Worm (Caenorhabditis elegans) whole organism, young adult: Measurements from ENCODE around the gene F44E2.10.

Experiments used
- D2030.7 ChIP-seq: fragments of 200-800 bp; sonication (Bioruptor generic); IDR thresholded peaks from 2 replicates; pipeline ENCODE4 v1.3.6; 2022; ENCODE audit warnings: missing genetic modification reagents, missing genetic modification characterization, missing compliant biosample characterization
- F33H1.4 ChIP-seq: fragments of 200-800 bp; sonication (Bioruptor generic); IDR thresholded peaks from 2 replicates; pipeline ENCODE4 v1.3.6; 2022; ENCODE audit warnings: missing genetic modification reagents, missing genetic modification characterization, missing compliant biosample characterization
- F39B2.1 ChIP-seq: fragments of 200-800 bp; sonication (Bioruptor generic); IDR thresholded peaks from 2 replicates; pipeline ENCODE4 v1.3.6; 2022; ENCODE audit warnings: missing genetic modification reagents, missing genetic modification characterization, missing compliant biosample characterization
- F49E8.2 ChIP-seq: sonication (generic microtip); optimal IDR thresholded peaks from 3 replicates; lab custom pipeline; 2017; ENCODE audit warnings: missing genetic modification characterization, mild to moderate bottlenecking, missing compliant biosample characterization, antibody characterized with exemption, moderate library complexity; ENCODE audit not compliant: insufficient read depth
- F57C9.4 ChIP-seq: sonication (generic microtip); optimal IDR thresholded peaks from 2 replicates; lab custom pipeline; 2017; ENCODE audit warnings: mild to moderate bottlenecking, missing genetic modification characterization, missing compliant biosample characterization
- Y53F4B.3 ChIP-seq: fragments of 200-800 bp; sonication (Bioruptor generic); IDR thresholded peaks from 2 replicates; pipeline ENCODE4 v1.3.6; 2022; ENCODE audit warnings: missing genetic modification reagents, missing genetic modification characterization, missing compliant biosample characterization
- Y67H2A.10 ChIP-seq: fragments of 200-800 bp; sonication (Bioruptor generic); conservative IDR thresholded peaks from 2 replicates; pipeline ENCODE4 v1.3.6; 2022; ENCODE audit warnings: missing genetic modification reagents, missing genetic modification characterization, missing compliant biosample characterization
- aptf-3 ChIP-seq: fragments of 200-800 bp; sonication (Bioruptor generic); IDR thresholded peaks from 2 replicates; pipeline ENCODE4 v1.3.6; 2022; ENCODE audit warnings: missing genetic modification characterization, missing compliant biosample characterization
- attf-3 ChIP-seq: fragments of 200-800 bp; sonication (Bioruptor generic); conservative IDR thresholded peaks from 2 replicates; pipeline ENCODE4 v1.3.6; 2022; ENCODE audit warnings: missing genetic modification reagents, missing genetic modification characterization, missing compliant biosample characterization
- cebp-1 ChIP-seq, 2 experiments: fragments of 200-800 bp in 1 of 2; sonication (Bioruptor generic) in 1 of 2; sonication (generic microtip) in 1 of 2; IDR thresholded peaks in 1 of 2; optimal IDR thresholded peaks in 1 of 2; 2 replicates each; pipeline versions ENCODE4 v1.3.6 to Lab custom; 2017 to 2022; ENCODE audit warnings: missing compliant biosample characterization in 2 of 2, missing genetic modification characterization in 2 of 2, mild to moderate bottlenecking in 1 of 2, missing genetic modification reagents in 1 of 2, moderate library complexity in 1 of 2
- ceh-100 ChIP-seq: fragments of 200-800 bp; sonication (Bioruptor generic); IDR thresholded peaks from 2 replicates; pipeline ENCODE4 v1.3.6; 2022; ENCODE audit warnings: missing genetic modification reagents, missing genetic modification characterization, missing compliant biosample characterization
- ceh-27 ChIP-seq: fragments of 200-800 bp; sonication (Bioruptor generic); optimal IDR thresholded peaks from 2 replicates; lab custom pipeline; 2018; ENCODE audit warnings: mild to moderate bottlenecking, missing genetic modification characterization, moderate library complexity, missing compliant biosample characterization
- ceh-58 ChIP-seq: fragments of 200-800 bp; sonication (Bioruptor generic); IDR thresholded peaks from 2 replicates; pipeline ENCODE4 v1.3.6; 2022; ENCODE audit warnings: missing genetic modification characterization, missing compliant biosample characterization
- ceh-79 ChIP-seq: sonication (generic microtip); optimal IDR thresholded peaks from 2 replicates; lab custom pipeline; 2017; ENCODE audit warnings: mild to moderate bottlenecking, missing genetic modification characterization, missing compliant biosample characterization
- chd-7 ChIP-seq: sonication (generic microtip); optimal IDR thresholded peaks from 2 replicates; lab custom pipeline; 2016; ENCODE audit warnings: mild to moderate bottlenecking, missing genetic modification characterization, moderate library complexity, missing compliant biosample characterization
- hlh-26 ChIP-seq: fragments of 200-800 bp; sonication (Bioruptor generic); conservative IDR thresholded peaks from 2 replicates; pipeline ENCODE4 v1.3.6; 2022; ENCODE audit warnings: missing genetic modification reagents, missing genetic modification characterization, missing compliant biosample characterization
- hmg-1.2 ChIP-seq: fragments of 200-800 bp; sonication (Bioruptor generic); IDR thresholded peaks from 2 replicates; pipeline ENCODE4 v1.3.6; 2022; ENCODE audit warnings: missing genetic modification reagents, missing genetic modification characterization, missing compliant biosample characterization
- hsf-1 ChIP-seq: fragments of 200-800 bp; sonication (Bioruptor generic); IDR thresholded peaks from 2 replicates; pipeline ENCODE4 v1.3.6; 2022; ENCODE audit warnings: missing genetic modification reagents, missing genetic modification characterization, missing compliant biosample characterization
- lag-1 ChIP-seq: fragments of 200-800 bp; sonication (Bioruptor generic); IDR thresholded peaks from 2 replicates; pipeline ENCODE4 v1.3.6; 2022; ENCODE audit warnings: missing genetic modification reagents, missing genetic modification characterization, missing compliant biosample characterization
- lin-35 ChIP-seq, 3 experiments: fragments of 150-350 bp in 2 of 3; sonication (generic microtip) in 1 of 3; optimal IDR thresholded peaks; 2 replicates each; lab custom pipeline; 2014 to 2018; ENCODE audit warnings: missing biosample characterization in 3 of 3, missing genetic modification characterization in 3 of 3, missing genetic modification reagents in 3 of 3
- lsl-1 ChIP-seq: fragments of 200-800 bp; sonication (Bioruptor generic); optimal IDR thresholded peaks from 2 replicates; lab custom pipeline; 2018; ENCODE audit warnings: mild to moderate bottlenecking, missing genetic modification characterization, moderate library complexity, missing compliant biosample characterization
- madf-3 ChIP-seq: fragments of 200-800 bp; sonication (Bioruptor generic); IDR thresholded peaks from 2 replicates; pipeline ENCODE4 v1.3.6; 2022; ENCODE audit warnings: missing genetic modification reagents, missing genetic modification characterization, missing compliant biosample characterization
- madf-6 ChIP-seq: fragments of 200-800 bp; sonication (Bioruptor generic); IDR thresholded peaks from 2 replicates; pipeline ENCODE4 v1.3.6; 2022; ENCODE audit warnings: missing genetic modification reagents, missing genetic modification characterization, missing compliant biosample characterization
- madf-8 ChIP-seq: fragments of 200-800 bp; sonication (Bioruptor generic); conservative IDR thresholded peaks from 2 replicates; pipeline ENCODE4 v1.3.6; 2022; ENCODE audit warnings: missing genetic modification reagents, missing genetic modification characterization, missing compliant biosample characterization
- mcd-1 ChIP-seq: fragments of 200-800 bp; sonication (Bioruptor generic); IDR thresholded peaks from 2 replicates; pipeline ENCODE4 v1.3.6; 2022; ENCODE audit warnings: missing genetic modification reagents, missing genetic modification characterization, missing compliant biosample characterization
- mel-28 ChIP-seq: sonication (generic microtip); optimal IDR thresholded peaks from 2 replicates; lab custom pipeline; 2016; ENCODE audit warnings: borderline replicate concordance, mild to moderate bottlenecking, missing genetic modification characterization, missing compliant biosample characterization
- nfya-1 ChIP-seq: sonication (generic microtip); optimal IDR thresholded peaks from 2 replicates; lab custom pipeline; 2017; ENCODE audit warnings: antibody characterized with exemption, missing compliant biosample characterization, missing genetic modification characterization, borderline replicate concordance; ENCODE audit not compliant: insufficient read depth
- nfya-2 ChIP-seq: fragments of 200-800 bp; sonication (Bioruptor generic); IDR thresholded peaks from 2 replicates; pipeline ENCODE4 v1.3.6; 2022; ENCODE audit warnings: missing genetic modification reagents, missing genetic modification characterization, missing compliant biosample characterization
- nhr-27 ChIP-seq: fragments of 200-800 bp; sonication (Bioruptor generic); optimal IDR thresholded peaks from 2 replicates; lab custom pipeline; 2018; ENCODE audit warnings: mild to moderate bottlenecking, missing genetic modification characterization, moderate library complexity, missing compliant biosample characterization
- nhr-80 ChIP-seq: sonication (generic microtip); optimal IDR thresholded peaks from 2 replicates; lab custom pipeline; 2016; ENCODE audit warnings: missing genetic modification characterization, missing compliant biosample characterization
- pbrm-1 ChIP-seq: fragments of 200-800 bp; sonication (Bioruptor generic); IDR thresholded peaks from 2 replicates; pipeline ENCODE4 v1.3.6; 2022; ENCODE audit warnings: missing genetic modification reagents, missing genetic modification characterization, missing compliant biosample characterization
- rcor-1 ChIP-seq: fragments of 200-800 bp; sonication (Bioruptor generic); IDR thresholded peaks from 2 replicates; pipeline ENCODE4 v1.3.6; 2022; ENCODE audit warnings: missing genetic modification reagents, missing genetic modification characterization, missing compliant biosample characterization
- sdz-38 ChIP-seq: sonication (generic microtip); optimal IDR thresholded peaks from 2 replicates; lab custom pipeline; 2016; ENCODE audit warnings: missing genotype, missing genetic modification characterization, missing compliant biosample characterization
- snpc-3.4 ChIP-seq: sonication (generic microtip); optimal IDR thresholded peaks from 2 replicates; lab custom pipeline; 2017; ENCODE audit warnings: missing genetic modification characterization, mild to moderate bottlenecking, missing compliant biosample characterization, antibody characterized with exemption, moderate library complexity, missing genotype, missing genetic modification reagents
- tlf-1 ChIP-seq: fragments of 200-800 bp; sonication (Bioruptor generic); optimal IDR thresholded peaks from 2 replicates; lab custom pipeline; 2018; ENCODE audit warnings: mild to moderate bottlenecking, missing genetic modification characterization, missing compliant biosample characterization
- unc-130 ChIP-seq: sonication (generic microtip); optimal IDR thresholded peaks from 2 replicates; lab custom pipeline; 2016; ENCODE audit warnings: missing genetic modification reagents, missing genetic modification characterization, missing compliant biosample characterization
- xnd-1 ChIP-seq: sonication (generic microtip); optimal IDR thresholded peaks from 2 replicates; lab custom pipeline; 2016; ENCODE audit warnings: missing genotype, missing genetic modification reagents, missing genetic modification characterization, missing compliant biosample characterization
- zfh-2 ChIP-seq: fragments of 200-800 bp; sonication (Bioruptor generic); conservative IDR thresholded peaks from 2 replicates; pipeline ENCODE4 v1.3.6; 2022; ENCODE audit warnings: missing genetic modification reagents, missing genetic modification characterization, missing compliant biosample characterization
- ztf-18 ChIP-seq: sonication (generic microtip); optimal IDR thresholded peaks from 2 replicates; lab custom pipeline; 2016; ENCODE audit warnings: missing genotype, mild to moderate bottlenecking, missing genetic modification characterization, missing compliant biosample characterization
- ztf-28 ChIP-seq: fragments of 200-800 bp; sonication (Bioruptor generic); IDR thresholded peaks from 2 replicates; pipeline ENCODE4 v1.3.6; 2022; ENCODE audit warnings: missing genetic modification reagents, missing genetic modification characterization, missing compliant biosample characterization

Gene F44E2.10

DNA sequence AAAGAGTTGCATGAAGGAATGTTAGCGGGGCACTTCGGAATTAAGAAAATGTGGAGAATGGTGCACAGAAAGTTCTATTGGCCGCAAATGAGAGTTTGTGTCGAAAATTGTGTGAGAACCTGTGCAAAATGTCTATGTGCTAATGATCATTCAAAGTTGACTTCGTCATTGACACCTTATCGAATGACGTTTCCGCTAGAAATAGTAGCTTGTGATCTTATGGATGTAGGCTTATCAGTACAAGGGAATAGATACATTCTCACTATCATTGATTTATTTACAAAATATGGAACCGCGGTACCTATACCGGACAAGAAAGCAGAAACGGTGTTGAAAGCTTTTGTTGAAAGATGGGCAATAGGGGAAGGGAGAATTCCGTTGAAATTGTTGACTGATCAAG, 27.6 kb upstream of the F44E2.10 start:
- TF ChIP-seq madf-8 (GFP tag; lab: Robert Waterston, UW), result no peak
- no peak for TF ChIP-seq aptf-3 (GFP tag; lab: Robert Waterston, UW)
- no peak for TF ChIP-seq attf-3 (GFP tag; lab: Robert Waterston, UW)
- peak; percentile 62 for TF ChIP-seq nhr-80 (tag; lab: Kevin White, UChicago)
- TF ChIP-seq nfya-1 (tag; lab: Kevin White, UChicago), result no peak
- TF ChIP-seq, all 124 proteins: peak for 1

DNA sequence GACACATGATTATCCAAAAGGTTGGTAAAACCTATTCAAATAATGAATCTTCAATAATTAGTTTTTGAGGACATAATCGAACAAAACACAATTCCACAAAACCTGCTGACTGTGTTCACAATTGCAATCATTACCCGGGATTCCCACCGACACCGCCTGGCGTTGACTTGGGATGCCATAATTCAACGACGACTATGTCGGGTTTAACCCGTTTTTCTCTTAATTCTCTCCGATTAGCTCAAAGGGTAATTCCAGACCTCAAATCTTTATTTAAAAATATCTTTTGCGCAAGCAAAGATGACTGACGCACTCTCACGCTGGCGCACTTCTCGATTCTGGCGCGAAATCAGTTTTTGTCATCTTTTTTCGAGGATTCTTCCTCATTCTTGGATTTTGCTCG, 21.5 kb upstream of the F44E2.10 start:
- TF ChIP-seq madf-6 (GFP tag; lab: Robert Waterston, UW) (peak; percentile 83), D2030.7 (GFP tag; lab: Robert Waterston, UW) (peak; percentile 46; the same call in 1 of the 2 replicates), mcd-1 (peak; percentile 71), madf-8 (GFP tag; lab: Robert Waterston, UW) (peak; percentile 89), F33H1.4 (GFP tag; lab: Robert Waterston, UW) (peak; percentile 42; the same call in 1 of the 2 replicates)
- TF ChIP-seq, all 124 proteins: peak for 5; not testable (repeated sequence) for 119

DNA sequence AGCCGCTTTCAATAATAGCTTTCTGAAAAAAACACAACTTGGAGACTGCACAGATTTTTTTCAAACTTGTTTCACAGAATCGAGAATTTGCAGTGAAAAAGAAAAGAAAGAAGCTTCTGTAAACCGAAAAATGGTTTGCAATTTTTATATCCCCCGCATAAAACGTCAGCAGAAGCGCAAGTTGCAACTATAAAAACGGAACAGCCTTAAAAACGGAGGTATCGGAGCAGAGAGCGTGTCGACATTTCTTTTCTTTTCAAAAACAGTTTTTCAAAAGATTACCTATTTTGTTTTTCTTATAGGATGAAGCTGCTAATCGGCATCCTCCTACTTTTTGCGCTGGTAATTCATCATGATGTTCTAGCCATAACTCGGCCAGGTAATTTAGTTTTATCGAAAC, 21.1 kb upstream of the F44E2.10 start, which contains the start of gene plg-1:
Gene plg-1 (plus strand): TSS at position 301 of the 400 bp plus-strand sequence.
- no peak for TF ChIP-seq ztf-28
- TF ChIP-seq ztf-18 (tag; lab: Kevin White, UChicago), result no peak
- TF ChIP-seq nfya-2 (GFP tag; lab: Robert Waterston, UW), result no peak
- no peak for TF ChIP-seq snpc-3.4 (tag; lab: Kevin White, UChicago)
- no peak for TF ChIP-seq lag-1 (GFP tag; lab: Robert Waterston, UW)
- TF ChIP-seq hlh-26 (GFP tag; lab: Robert Waterston, UW), result no peak
- TF ChIP-seq lin-35 (GFP tag; optimal IDR thresholded peaks at IDR 0.05; lab: Kevin White, UChicago), result no peak
- TF ChIP-seq Y53F4B.3, result no peak
- TF ChIP-seq ceh-79 (tag; lab: Kevin White, UChicago), result no peak
- no peak for TF ChIP-seq F57C9.4 (tag; lab: Kevin White, UChicago)
- no peak for TF ChIP-seq ceh-58
- no peak for TF ChIP-seq zfh-2 (GFP tag; lab: Robert Waterston, UW)
- no peak for TF ChIP-seq nhr-27 (tag; lab: Kevin White, UChicago)
- no peak for TF ChIP-seq mel-28 (tag; lab: Kevin White, UChicago)
- TF ChIP-seq tlf-1, result no peak
- no peak for TF ChIP-seq ceh-100
- TF ChIP-seq xnd-1 (tag; lab: Kevin White, UChicago), result no peak
- no peak for TF ChIP-seq unc-130 (GFP tag; lab: Kevin White, UChicago)

DNA sequence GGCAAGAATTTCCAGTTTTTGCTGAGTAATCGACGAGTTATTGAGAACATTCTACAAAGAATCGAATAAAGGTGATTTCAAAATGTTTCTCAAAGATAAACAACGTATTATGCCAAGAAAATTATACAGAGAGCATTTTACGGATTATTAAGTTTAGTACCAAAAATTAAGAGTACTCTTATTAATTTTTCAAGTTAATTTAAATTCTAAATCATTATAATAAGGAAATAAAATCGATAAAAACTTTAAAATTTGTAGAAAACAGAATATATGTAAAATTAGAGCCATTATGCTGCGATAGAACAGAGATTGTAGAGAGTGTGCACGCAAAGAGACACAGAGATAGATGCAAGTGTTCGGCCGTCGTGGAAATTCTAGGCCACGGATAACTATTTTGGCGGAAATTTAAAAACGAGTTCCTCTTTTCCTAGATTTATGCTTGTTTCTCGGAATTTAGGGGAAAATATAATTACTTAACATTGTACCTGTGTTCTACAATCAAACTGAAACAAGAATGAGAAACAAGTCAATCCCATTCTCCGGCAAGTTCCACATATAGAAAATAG, 19.7 kb upstream of the F44E2.10 start, which contains the start of gene F44E2.9:
Gene F44E2.9 (minus strand): TSS at position 51 of the 566 bp plus-strand sequence.
- TF ChIP-seq mcd-1 (peak; percentile 78), madf-8 (GFP tag; lab: Robert Waterston, UW) (peak; percentile 57), Y67H2A.10 (GFP tag; lab: Robert Waterston, UW) (no peak), ceh-27 (GFP tag; lab: Kevin White, UChicago) (peak; percentile 68), hsf-1 (0 out of 2 replicates have a peak, but pooled peaks have one; percentile 49), sdz-38 (tag; lab: Kevin White, UChicago) (no peak), rcor-1 (GFP tag; lab: Robert Waterston, UW) (0 out of 2 replicates have a peak, but pooled peaks have one; percentile 19), D2030.7 (GFP tag; lab: Robert Waterston, UW) (peak; percentile 74), aptf-3 (GFP tag; lab: Robert Waterston, UW) (no peak), madf-6 (GFP tag; lab: Robert Waterston, UW) (peak; percentile 78), madf-3 (GFP tag; lab: Robert Waterston, UW) (0 out of 2 replicates have a peak, but pooled peaks have one; percentile 11), F39B2.1 (no peak), chd-7 (tag; lab: Kevin White, UChicago) (no peak), cebp-1 (GFP tag; IDR thresholded peaks at IDR 0.05; lab: Robert Waterston, UW) (no peak), cebp-1 (tag; optimal IDR thresholded peaks at IDR 0.05; lab: Kevin White, UChicago) (peak; percentile 33), xnd-1 (tag; lab: Kevin White, UChicago) (peak; percentile 34), F49E8.2 (no peak), F33H1.4 (GFP tag; lab: Robert Waterston, UW) (peak; percentile 54; the same call in 1 of the 2 replicates), lsl-1 (GFP tag; lab: Kevin White, UChicago) (peak; percentile 59), ztf-18 (tag; lab: Kevin White, UChicago) (peak; percentile 86), lin-35 (GFP tag; optimal IDR thresholded peaks at IDR 0.05; lab: Kevin White, UChicago) (peak in 2 of 3 experiments; percentile 28 to 75), hmg-1.2 (GFP tag; lab: Robert Waterston, UW) (peak; percentile 83; the same call in 1 of the 2 replicates), pbrm-1 (peak; percentile 57; the same call in 1 of the 2 replicates), unc-130 (GFP tag; lab: Kevin White, UChicago) (peak; percentile 74)
